Fruit fly (Drosophila melanogaster) whole organism, embryonic: ENCODE measurements around the gene Cpr30F.

ENCODE experiments used
- Asciz ChIP-seq: fragments of 200-800 bp; sonication (Bioruptor generic); optimal IDR thresholded peaks from 2 replicates; lab custom pipeline; 2017; ENCODE audit warnings: missing biosample characterization, mild to moderate bottlenecking, missing genetic modification characterization, missing genetic modification reagents
- C15 ChIP-seq: fragments of 200-800 bp; sonication (Bioruptor generic); IDR thresholded peaks from 3 replicates; pipeline ENCODE4 v1.3.6; 2022; ENCODE audit warnings: missing biosample characterization, missing genetic modification characterization
- CG1024 ChIP-seq: fragments of 200-800 bp; sonication (Bioruptor generic); IDR thresholded peaks from 2 replicates; pipeline ENCODE4 v1.3.6; 2022; ENCODE audit warnings: missing biosample characterization, missing genetic modification characterization
- CG10274 ChIP-seq: fragments of 200-800 bp; sonication (Bioruptor generic); optimal IDR thresholded peaks from 3 replicates; lab custom pipeline; 2017; ENCODE audit warnings: missing biosample characterization, mild to moderate bottlenecking, missing genetic modification characterization
- CG12104 ChIP-seq: fragments of 200-800 bp; sonication (Bioruptor generic); optimal IDR thresholded peaks from 3 replicates; lab custom pipeline; 2016; ENCODE audit warnings: missing biosample characterization, missing genetic modification characterization
- CG14014 ChIP-seq: fragments of 200-800 bp; sonication (Bioruptor generic); IDR thresholded peaks from 2 replicates; pipeline ENCODE4 v1.3.6; 2022; ENCODE audit warnings: missing biosample characterization, missing genetic modification characterization
- CG1529 ChIP-seq: fragments of 200-800 bp; sonication (Bioruptor generic); optimal IDR thresholded peaks from 3 replicates; lab custom pipeline; 2018; ENCODE audit warnings: missing biosample characterization, missing genetic modification characterization
- CG1832 ChIP-seq: fragments of 200-800 bp; sonication (Bioruptor generic); optimal IDR thresholded peaks from 2 replicates; lab custom pipeline; 2017; ENCODE audit warnings: missing biosample characterization, mild to moderate bottlenecking, missing genetic modification characterization, inconsistent platforms
- CG18619 ChIP-seq: fragments of 200-800 bp; sonication (Bioruptor generic); optimal IDR thresholded peaks from 3 replicates; lab custom pipeline; 2017; ENCODE audit warnings: missing biosample characterization, mild to moderate bottlenecking, missing genetic modification characterization
- CG2199 ChIP-seq: fragments of 200-800 bp; sonication (Bioruptor generic); IDR thresholded peaks from 3 replicates; pipeline ENCODE4 v1.3.6; 2022; ENCODE audit warnings: missing biosample characterization, missing genetic modification characterization
- CG2678 ChIP-seq: fragments of 200-800 bp; sonication (Bioruptor generic); optimal IDR thresholded peaks from 3 replicates; lab custom pipeline; 2019; ENCODE audit warnings: missing biosample characterization, mild to moderate bottlenecking, missing genetic modification characterization, moderate library complexity
- CG33213 ChIP-seq: fragments of 200-800 bp; sonication (Bioruptor generic); optimal IDR thresholded peaks from 3 replicates; lab custom pipeline; 2016; ENCODE audit warnings: missing biosample characterization, missing genetic modification characterization
- CG42726 ChIP-seq: fragments of 200-800 bp; sonication (Bioruptor generic); IDR thresholded peaks from 2 replicates; pipeline ENCODE4 v1.3.6; 2022; ENCODE audit warnings: missing biosample characterization, missing genetic modification characterization; ENCODE audit not compliant: partially characterized antibody
- CG5245 ChIP-seq: fragments of 200-800 bp; sonication (Bioruptor generic); optimal IDR thresholded peaks from 3 replicates; lab custom pipeline; 2016; ENCODE audit warnings: missing biosample characterization, missing genetic modification characterization
- CG8290 ChIP-seq, 3 experiments: fragments of 200-800 bp; sonication (Bioruptor generic); optimal IDR thresholded peaks; 2 replicates each; lab custom pipeline; 2016 to 2019; ENCODE audit warnings: missing biosample characterization in 3 of 3, missing genetic modification characterization in 3 of 3, mild to moderate bottlenecking in 2 of 3, moderate library complexity in 1 of 3
- CoRest ChIP-seq: fragments of 200-800 bp; sonication (Bioruptor generic); optimal IDR thresholded peaks from 3 replicates; lab custom pipeline; 2018; ENCODE audit warnings: missing biosample characterization, mild to moderate bottlenecking, missing genetic modification characterization, moderate library complexity
- D19B ChIP-seq: fragments of 200-800 bp; sonication (Bioruptor generic); optimal IDR thresholded peaks from 2 replicates; lab custom pipeline; 2017; ENCODE audit warnings: missing biosample characterization, mild to moderate bottlenecking, missing genetic modification characterization
- Dad ChIP-seq: fragments of 200-800 bp; sonication (Bioruptor generic); optimal IDR thresholded peaks from 3 replicates; lab custom pipeline; 2016; ENCODE audit warnings: missing biosample characterization, missing genetic modification characterization
- Deaf1 ChIP-seq: fragments of 200-800 bp; optimal IDR thresholded peaks from 3 replicates; lab custom pipeline; 2019; ENCODE audit warnings: missing biosample characterization, mild to moderate bottlenecking, missing genetic modification characterization, moderate library complexity
- E2f1 ChIP-seq: fragments of 200-800 bp; sonication (Bioruptor generic); IDR thresholded peaks from 2 replicates; pipeline ENCODE4 v1.3.6; 2022; ENCODE audit warnings: missing biosample characterization, missing genetic modification characterization
- Ets65A ChIP-seq: fragments of 200-800 bp; sonication (Bioruptor generic); peaks from one replicate; lab custom pipeline; 2016; ENCODE audit warnings: missing biosample characterization, missing genetic modification characterization
- HLH4C ChIP-seq: fragments of 200-800 bp; sonication (Bioruptor generic); IDR thresholded peaks from 3 replicates; pipeline ENCODE4 v1.3.6; 2022; ENCODE audit warnings: missing biosample characterization, missing genetic modification characterization; ENCODE audit not compliant: partially characterized antibody
- Jarid2 ChIP-seq: fragments of 200-800 bp; sonication (Bioruptor generic); optimal IDR thresholded peaks from 3 replicates; lab custom pipeline; 2017; ENCODE audit warnings: mild to moderate bottlenecking, missing biosample characterization, missing genetic modification reagents, missing genetic modification characterization
- Nf-YC ChIP-seq: fragments of 200-800 bp; optimal IDR thresholded peaks from 3 replicates; lab custom pipeline; 2019; ENCODE audit warnings: missing biosample characterization, mild to moderate bottlenecking, missing genetic modification characterization, moderate library complexity
- Sox102F ChIP-seq: fragments of 200-800 bp; sonication (Bioruptor generic); optimal IDR thresholded peaks from 2 replicates; lab custom pipeline; 2018; ENCODE audit warnings: missing biosample characterization, mild to moderate bottlenecking, missing genetic modification characterization, moderate library complexity
- chm ChIP-seq: fragments of 200-800 bp; sonication (Bioruptor generic); IDR thresholded peaks from 2 replicates; pipeline ENCODE4 v1.3.6; 2022; ENCODE audit warnings: missing biosample characterization, missing genetic modification characterization
- corto ChIP-seq: fragments of 200-800 bp; sonication (Bioruptor generic); optimal IDR thresholded peaks from 2 replicates; lab custom pipeline; 2016; ENCODE audit warnings: missing biosample characterization, mild to moderate bottlenecking, missing genetic modification characterization, moderate library complexity
- dimm ChIP-seq: fragments of 200-800 bp; sonication (Bioruptor generic); IDR thresholded peaks from 2 replicates; pipeline ENCODE4 v1.3.6; 2022; ENCODE audit warnings: missing biosample characterization, missing genetic modification characterization
- fd102C ChIP-seq: fragments of 200-800 bp; sonication (Bioruptor generic); optimal IDR thresholded peaks from 2 replicates; lab custom pipeline; 2018; ENCODE audit warnings: missing biosample characterization, mild to moderate bottlenecking, missing genetic modification characterization, moderate library complexity
- grn ChIP-seq: fragments of 200-800 bp; sonication (Bioruptor generic); optimal IDR thresholded peaks from 3 replicates; lab custom pipeline; 2017; ENCODE audit warnings: missing biosample characterization, missing genetic modification characterization
- gt ChIP-seq: fragments of 200-800 bp; sonication (Bioruptor generic); IDR thresholded peaks from 2 replicates; pipeline ENCODE4 v1.3.6; 2022; ENCODE audit warnings: missing biosample characterization, missing genetic modification characterization
- ham ChIP-seq: fragments of 200-800 bp; sonication (Bioruptor generic); IDR thresholded peaks from 2 replicates; pipeline ENCODE4 v1.3.6; 2022; ENCODE audit warnings: missing biosample characterization, missing genetic modification characterization
- ken ChIP-seq: fragments of 200-800 bp; sonication (Bioruptor generic); IDR thresholded peaks from 3 replicates; pipeline ENCODE4 v1.3.6; 2022; ENCODE audit warnings: missing biosample characterization, missing genetic modification characterization
- klu ChIP-seq: fragments of 200-800 bp; sonication (Bioruptor generic); IDR thresholded peaks from 2 replicates; pipeline ENCODE4 v1.3.6; 2022; ENCODE audit warnings: missing biosample characterization, missing genetic modification characterization
- lbe ChIP-seq: fragments of 200-800 bp; sonication (Bioruptor generic); optimal IDR thresholded peaks from 2 replicates; lab custom pipeline; 2016; ENCODE audit warnings: missing biosample characterization, mild to moderate bottlenecking, missing genetic modification characterization
- maf-S ChIP-seq: fragments of 200-800 bp; sonication (Bioruptor generic); optimal IDR thresholded peaks from 2 replicates; lab custom pipeline; 2016; ENCODE audit warnings: missing biosample characterization, missing genetic modification characterization
- mirr ChIP-seq: fragments of 200-800 bp; sonication (Bioruptor generic); optimal IDR thresholded peaks from 3 replicates; lab custom pipeline; 2018; ENCODE audit warnings: missing biosample characterization, mild to moderate bottlenecking, missing genetic modification characterization
- nom ChIP-seq: fragments of 200-800 bp; sonication (Bioruptor generic); optimal IDR thresholded peaks from 2 replicates; lab custom pipeline; 2017; ENCODE audit warnings: missing biosample characterization, missing genetic modification characterization, mild to moderate bottlenecking, moderate library complexity, missing genetic modification reagents
- pb ChIP-seq: fragments of 200-800 bp; sonication (Bioruptor generic); optimal IDR thresholded peaks from 3 replicates; lab custom pipeline; 2016; ENCODE audit warnings: missing biosample characterization, missing genetic modification characterization
- pros ChIP-seq: fragments of 200-800 bp; sonication (Bioruptor generic); optimal IDR thresholded peaks from 3 replicates; lab custom pipeline; 2019; ENCODE audit warnings: missing biosample characterization, mild to moderate bottlenecking, missing genetic modification characterization, moderate library complexity
- psq ChIP-seq: fragments of 200-800 bp; sonication (Bioruptor generic); optimal IDR thresholded peaks from 2 replicates; lab custom pipeline; 2017; ENCODE audit warnings: missing biosample characterization, missing genetic modification characterization
- sd ChIP-seq: fragments of 200-800 bp; sonication (Bioruptor generic); optimal IDR thresholded peaks from 3 replicates; lab custom pipeline; 2018; ENCODE audit warnings: missing biosample characterization, mild to moderate bottlenecking, missing genetic modification characterization, moderate library complexity
- sqz ChIP-seq: fragments of 200-800 bp; sonication (Bioruptor generic); optimal IDR thresholded peaks from 3 replicates; lab custom pipeline; 2018; ENCODE audit warnings: missing biosample characterization, mild to moderate bottlenecking, missing genetic modification characterization
- tap ChIP-seq: fragments of 200-800 bp; optimal IDR thresholded peaks from 3 replicates; lab custom pipeline; 2019; ENCODE audit warnings: missing biosample characterization, mild to moderate bottlenecking, missing genetic modification characterization, moderate library complexity
- wek ChIP-seq: fragments of 200-800 bp; sonication (Bioruptor generic); optimal IDR thresholded peaks from 3 replicates; lab custom pipeline; 2018; ENCODE audit warnings: missing biosample characterization, mild to moderate bottlenecking, missing genetic modification characterization, moderate library complexity
- zen2 ChIP-seq: fragments of 200-800 bp; sonication (Bioruptor generic); IDR thresholded peaks from 3 replicates; pipeline ENCODE4 v1.3.6; 2022; ENCODE audit warnings: missing biosample characterization, missing genetic modification characterization; ENCODE audit not compliant: partially characterized antibody
- zf30C ChIP-seq: fragments of 200-800 bp; sonication (Bioruptor generic); optimal IDR thresholded peaks from 3 replicates; lab custom pipeline; 2018; ENCODE audit warnings: missing biosample characterization, mild to moderate bottlenecking, missing genetic modification characterization

Gene Cpr30F

DNA sequence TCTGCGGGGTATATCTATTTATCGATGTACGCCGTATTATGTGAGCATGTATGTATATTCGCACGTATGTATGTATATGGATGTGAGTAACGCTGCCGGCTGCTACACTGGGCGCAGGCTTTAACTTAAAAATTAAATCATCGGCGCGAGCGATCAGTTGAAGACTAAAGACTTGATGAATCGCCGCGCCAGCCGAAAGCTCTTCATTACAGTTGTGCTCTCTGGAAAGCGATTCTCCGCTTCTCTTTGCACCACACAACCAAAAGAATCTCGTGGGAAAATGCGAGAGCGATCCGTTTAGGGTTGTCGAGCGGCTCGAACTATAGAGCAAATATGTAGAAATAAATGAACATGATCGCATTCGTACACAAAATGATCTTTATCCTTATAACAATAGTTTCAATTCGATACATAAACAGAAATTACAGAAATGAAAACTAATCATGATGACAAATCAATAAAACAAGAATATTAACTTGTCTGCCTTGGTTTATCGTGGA is 24.4 kb downstream of the Cpr30F start, which contains the start of gene CG13124 (continued):
- TF ChIP-seq CG33213 (GFP tag; lab: Kevin White, UChicago) (no peak), tap (tag; lab: Kevin White, UChicago) (no peak), CG5245 (GFP tag; lab: Kevin White, UChicago) (no peak), E2f1 (GFP tag; lab: Robert Waterston, UW) (no peak), wek (GFP tag; lab: Kevin White, UChicago) (peak; percentile 21), Ets65A (GFP tag; lab: Kevin White, UChicago) (no peak), CG10274 (GFP tag; lab: Kevin White, UChicago) (no peak), CG12104 (no peak), CG42726 (GFP tag; lab: Robert Waterston, UW) (no peak), Jarid2 (GFP tag; lab: Kevin White, UChicago) (peak; percentile 10), C15 (no peak), fd102C (GFP tag; lab: Kevin White, UChicago) (no peak), CG14014 (GFP tag; lab: Robert Waterston, UW) (peak; percentile 24; the same call in 1 of the 2 replicates), Asciz (no peak), CG18619 (no peak), lbe (GFP tag; lab: Kevin White, UChicago) (no peak), HLH4C (no peak), ken (GFP tag; lab: Robert Waterston, UW) (no peak), sd (tag; lab: Kevin White, UChicago) (no peak), CG2678 (tag; lab: Kevin White, UChicago) (peak; percentile 43), corto (GFP tag; lab: Kevin White, UChicago) (no peak)

DNA sequence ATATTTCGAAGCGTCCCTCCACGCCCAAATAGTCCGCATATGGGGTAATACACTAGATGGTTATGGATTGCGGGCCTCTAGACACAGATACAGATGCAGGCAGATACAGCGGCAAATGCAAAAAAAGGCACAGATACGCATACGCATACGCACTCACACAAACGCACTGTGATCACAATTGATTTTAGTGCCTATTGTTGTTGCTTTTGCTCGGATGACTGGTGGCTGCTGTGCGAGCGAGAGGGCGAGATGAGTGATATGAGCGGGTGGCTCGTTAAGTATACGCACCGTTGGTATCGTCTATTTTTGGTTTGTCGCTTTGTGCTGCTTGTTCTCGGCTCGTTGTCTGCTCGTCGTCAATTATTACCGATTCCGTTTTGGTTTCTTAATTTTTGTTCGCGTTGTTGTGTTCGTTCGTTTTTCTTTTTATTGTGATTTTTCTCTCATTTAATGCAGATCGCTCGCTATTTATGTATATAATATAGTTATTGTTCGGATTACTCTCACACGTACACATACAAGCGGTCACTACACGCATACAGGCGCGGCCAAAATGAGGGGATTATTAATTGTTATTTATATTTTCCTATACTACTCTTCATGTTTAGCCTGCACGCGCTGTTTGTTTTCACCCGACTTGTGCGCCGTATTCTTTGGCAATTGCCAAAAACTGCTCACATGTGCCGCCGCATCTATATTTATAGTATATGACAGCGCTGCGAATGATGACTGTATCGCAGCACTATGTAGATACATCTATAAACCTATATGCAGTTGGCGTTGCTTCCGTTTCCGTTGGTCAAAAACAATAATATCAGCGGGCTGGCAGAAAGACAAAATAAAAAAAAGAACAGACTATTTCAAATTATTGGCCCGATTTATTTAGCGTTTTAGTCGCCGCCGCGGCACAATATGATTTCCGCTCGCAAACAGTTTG is 25.4 kb downstream of the Cpr30F start:
- peak; percentile 48 for TF ChIP-seq Nf-YC (tag; lab: Kevin White, UChicago)
- no peak for TF ChIP-seq zf30C (GFP tag; lab: Kevin White, UChicago)
- TF ChIP-seq maf-S (GFP tag; lab: Kevin White, UChicago) = no peak
- no peak for TF ChIP-seq Dad
- TF ChIP-seq psq (GFP tag; lab: Kevin White, UChicago) = peak; percentile 81
- peak; percentile 42 for TF ChIP-seq mirr (GFP tag; lab: Kevin White, UChicago)
- TF ChIP-seq CG8290 (GFP tag; optimal IDR thresholded peaks at IDR 0.05; lab: Kevin White, UChicago) = no peak
- TF ChIP-seq CG8290 (tag; optimal IDR thresholded peaks at IDR 0.05; lab: Kevin White, UChicago) = peak in 1 of 2 experiments; percentile 56
- 0 out of 3 replicates have a peak, but pooled peaks have one; percentile 32 for TF ChIP-seq zen2 (GFP tag; lab: Robert Waterston, UW)
- no peak for TF ChIP-seq CG1024 (GFP tag; lab: Robert Waterston, UW)
- peak; percentile 14 for TF ChIP-seq grn (GFP tag; lab: Kevin White, UChicago)
- 0 out of 2 replicates have a peak, but pooled peaks have one; percentile 45 for TF ChIP-seq chm (GFP tag; lab: Robert Waterston, UW)
- no peak for TF ChIP-seq pros (GFP tag; lab: Kevin White, UChicago)
- peak; percentile 58 for TF ChIP-seq Sox102F
- TF ChIP-seq D19B (GFP tag; lab: Kevin White, UChicago) = peak; percentile 73
- peak; percentile 46 for TF ChIP-seq CG1832
- peak; percentile 11 for TF ChIP-seq pb (GFP tag; lab: Kevin White, UChicago)
- peak; percentile 67; the same call in 1 of the 3 replicates for TF ChIP-seq CG2199 (GFP tag; lab: Robert Waterston, UW)
- TF ChIP-seq nom (GFP tag; lab: Kevin White, UChicago) = peak; percentile 56
- TF ChIP-seq ham (GFP tag; lab: Robert Waterston, UW) = no peak
- no peak for TF ChIP-seq dimm (GFP tag; lab: Robert Waterston, UW)
- no peak for TF ChIP-seq CoRest (tag; lab: Kevin White, UChicago)
- no peak for TF ChIP-seq gt (GFP tag; lab: Robert Waterston, UW)
- peak; percentile 23 for TF ChIP-seq sqz (GFP tag; lab: Kevin White, UChicago)
- peak; percentile 52 for TF ChIP-seq Deaf1 (tag; lab: Kevin White, UChicago)
- no peak for TF ChIP-seq CG1529
- TF ChIP-seq klu = peak; percentile 44; the same call in 1 of the 2 replicates
